Worm (Caenorhabditis elegans) whole organism, early embryonic: ENCODE data around the gene C37C3.18.

ENCODE experiments used
- ama-1 ChIP-seq: fragments of 150-350 bp; optimal IDR thresholded peaks from 2 replicates; lab custom pipeline; 2014
- ceh-36 ChIP-seq: sonication (generic microtip); optimal IDR thresholded peaks from 2 replicates; lab custom pipeline; 2016; ENCODE audit warnings: missing genetic modification characterization, inconsistent platforms, missing compliant biosample characterization
- ets-7 ChIP-seq: sonication (generic microtip); optimal IDR thresholded peaks from 2 replicates; lab custom pipeline; 2016; ENCODE audit warnings: missing genotype, missing genetic modification characterization, missing compliant biosample characterization
- flt-1 ChIP-seq: fragments of 200-800 bp; sonication (Bioruptor generic); IDR thresholded peaks from 2 replicates; pipeline ENCODE4 v1.3.6; 2022; ENCODE audit warnings: missing genetic modification characterization, missing compliant biosample characterization
- hmg-4 ChIP-seq: fragments of 200-800 bp; sonication (Bioruptor generic); optimal IDR thresholded peaks from 2 replicates; lab custom pipeline; 2018; ENCODE audit warnings: mild to moderate bottlenecking, missing genetic modification characterization, missing compliant biosample characterization
- hnd-1 ChIP-seq: sonication (generic microtip); optimal IDR thresholded peaks from 2 replicates; lab custom pipeline; 2016; ENCODE audit warnings: missing genetic modification characterization, missing compliant biosample characterization
- pes-1 ChIP-seq: fragments of 200-800 bp; sonication (Bioruptor generic); IDR thresholded peaks from 2 replicates; pipeline ENCODE4 v1.3.6; 2022; ENCODE audit warnings: missing genetic modification reagents, missing genetic modification characterization, missing compliant biosample characterization
- tbx-11 ChIP-seq: fragments of 200-800 bp; sonication (Bioruptor generic); IDR thresholded peaks from 2 replicates; pipeline ENCODE4 v1.3.6; 2022; ENCODE audit warnings: missing genetic modification characterization, missing compliant biosample characterization

DNA sequence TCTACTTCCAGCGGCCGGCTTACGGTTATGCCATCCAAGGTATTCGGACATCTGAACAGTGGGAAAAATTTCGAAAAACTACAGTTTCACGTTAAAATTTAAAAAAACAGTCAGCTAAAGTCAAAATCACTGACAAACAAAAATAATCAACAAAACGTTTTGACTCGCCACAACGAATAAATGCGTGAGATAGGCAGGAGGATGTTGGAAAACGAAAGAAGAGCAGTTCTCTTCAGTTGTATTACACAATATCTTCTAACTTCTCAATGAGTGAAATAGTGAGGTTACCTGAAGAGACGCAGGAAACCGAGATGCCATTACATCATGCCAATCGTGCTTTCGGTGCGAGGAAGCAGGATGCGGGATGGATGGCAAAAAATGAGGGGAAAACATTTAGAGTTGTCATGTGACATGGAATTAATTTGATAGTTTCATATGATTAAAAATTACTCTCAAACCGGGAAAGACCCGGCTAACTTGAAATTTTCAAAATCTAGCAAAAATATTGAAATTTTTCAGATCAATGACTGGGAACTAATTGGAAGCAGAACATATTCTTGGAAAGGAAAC is 39.1 kb downstream of the C37C3.18 start, which contains the start of gene F40A3.6:
- TF ChIP-seq ama-1 (lab: Kevin White, UChicago) (no peak), flt-1 (GFP tag; lab: Robert Waterston, UW) (no peak), hnd-1 (tag; lab: Kevin White, UChicago) (no peak), tbx-11 (GFP tag; lab: Robert Waterston, UW) (no peak), ceh-36 (tag; lab: Kevin White, UChicago) (no peak), ets-7 (tag; lab: Kevin White, UChicago) (no peak), hmg-4 (no peak), pes-1 (no peak)
